Fruit fly (Drosophila melanogaster) whole organism, embryonic: ENCODE data around the gene Noc2.

Experiments used
- Atf-2 ChIP-seq: fragments of 200-800 bp; sonication (Bioruptor generic); optimal IDR thresholded peaks from 2 replicates; lab custom pipeline; 2016; ENCODE audit warnings: missing biosample characterization, missing genetic modification characterization
- CG6854 ChIP-seq: fragments of 200-800 bp; sonication (Bioruptor generic); optimal IDR thresholded peaks from 3 replicates; lab custom pipeline; 2017; ENCODE audit warnings: missing biosample characterization, mild to moderate bottlenecking, missing genetic modification characterization
- dmrt99B ChIP-seq: fragments of 200-800 bp; sonication (Bioruptor generic); optimal IDR thresholded peaks from 2 replicates; lab custom pipeline; 2018; ENCODE audit warnings: missing biosample characterization, mild to moderate bottlenecking, missing genetic modification characterization, moderate library complexity
- nerfin-1 ChIP-seq: fragments of 200-800 bp; sonication (Bioruptor generic); optimal IDR thresholded peaks from 3 replicates; lab custom pipeline; 2019; ENCODE audit warnings: missing biosample characterization, mild to moderate bottlenecking, missing genetic modification characterization, moderate library complexity

DNA sequence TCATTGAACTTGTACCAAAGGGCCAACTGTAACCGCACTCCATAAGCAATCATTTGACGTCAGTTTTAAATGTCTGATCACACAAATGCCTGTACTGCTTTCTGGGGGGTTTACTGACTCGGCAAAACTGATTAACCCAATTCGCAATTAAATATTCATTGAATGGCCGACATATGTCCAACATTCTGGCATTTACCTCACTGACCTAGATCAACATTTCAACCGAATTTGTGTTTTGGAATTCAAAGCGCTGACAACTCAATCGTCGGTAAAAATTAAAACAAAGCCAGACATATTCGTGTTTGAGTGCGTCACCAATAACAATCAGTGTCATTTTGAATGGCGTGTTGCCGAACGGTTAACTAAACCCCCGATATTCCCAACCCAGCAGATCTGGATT, 47.8 kb upstream of the Noc2 start:
- TF ChIP-seq dmrt99B (tag; lab: Kevin White, UChicago): no peak
- no peak for TF ChIP-seq nerfin-1 (tag; lab: Kevin White, UChicago)
- no peak for TF ChIP-seq CG6854 (GFP tag; lab: Kevin White, UChicago)
- no peak for TF ChIP-seq Atf-2 (GFP tag; lab: Kevin White, UChicago)
